Worm (Caenorhabditis elegans): ENCODE measurements around the gene Y73B6BL.23.

DNA sequence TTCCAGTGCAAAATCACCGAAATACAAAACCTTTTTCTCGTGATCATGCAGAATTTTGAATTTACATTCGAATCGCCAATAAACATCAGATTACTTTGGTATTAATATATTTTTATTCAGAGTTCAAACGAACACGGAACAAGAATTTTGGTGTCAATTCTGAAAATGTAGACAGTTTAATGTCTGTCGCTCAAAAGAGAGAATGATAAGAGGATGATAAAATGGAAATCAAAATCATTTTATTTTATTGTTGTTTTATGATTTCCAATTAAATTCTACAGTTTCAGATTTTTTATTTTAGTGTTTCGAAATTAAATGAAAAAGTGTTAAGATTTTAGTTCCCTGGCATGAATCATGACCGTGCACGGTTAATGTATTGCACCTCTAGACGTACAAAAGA lies 13.5 kb upstream of the Y73B6BL.23 start:
- TF ChIP-seq ama-1 (optimal IDR thresholded peaks at IDR 0.05) (no peak), lin-15B (tag; optimal IDR thresholded peaks at IDR 0.05) (no peak)
